Worm (Caenorhabditis elegans) whole organism, L4/young adult: Measurements from ENCODE around the gene srw-19.

Source experiments
- W03F9.2 ChIP-seq: fragments of 150-350 bp; optimal IDR thresholded peaks from 2 replicates; lab custom pipeline; 2014; ENCODE audit warnings: missing biosample characterization, missing genetic modification characterization
- dao-5 ChIP-seq: sonication (generic microtip); optimal IDR thresholded peaks from 2 replicates; lab custom pipeline; 2016; ENCODE audit warnings: missing genotype, missing genetic modification characterization, moderate library complexity, missing compliant biosample characterization
- him-1 ChIP-seq: sonication (generic microtip); optimal IDR thresholded peaks from 2 replicates; lab custom pipeline; 2016; ENCODE audit warnings: missing genotype, missing genetic modification reagents, missing genetic modification characterization, missing compliant biosample characterization

DNA sequence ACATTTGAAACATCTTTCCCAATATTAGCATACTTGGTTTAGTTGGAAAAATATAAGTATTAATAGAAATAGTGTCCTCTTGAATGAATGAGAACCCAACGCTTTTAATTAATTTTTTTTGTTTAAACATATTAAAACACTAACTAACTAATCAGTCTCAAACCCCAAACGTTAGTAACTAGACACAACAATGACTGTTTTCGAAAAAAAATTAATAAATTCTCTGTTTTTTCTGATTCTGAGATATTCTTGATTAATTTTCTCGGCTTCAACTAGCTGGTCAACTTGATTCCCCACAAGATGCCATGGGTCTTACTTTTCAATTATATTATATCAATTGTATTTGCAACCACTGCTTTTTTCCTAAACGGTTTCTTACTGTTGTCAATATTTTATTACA is 29.1 kb downstream of the srw-19 start, which contains the start of gene srbc-76:
- TF ChIP-seq W03F9.2 (tag; lab: Kevin White, UChicago), result no peak
- no peak for TF ChIP-seq dao-5 (tag; lab: Kevin White, UChicago)
- no peak for TF ChIP-seq him-1 (tag; lab: Kevin White, UChicago)
